Fruit fly (Drosophila melanogaster) whole organism, pupa: ENCODE measurements around the gene CG42693.

Source experiments
- CG14655 ChIP-seq: fragments of 200-800 bp; sonication (Bioruptor generic); optimal IDR thresholded peaks from 3 replicates; lab custom pipeline; 2017; ENCODE audit warnings: mild to moderate bottlenecking, missing biosample characterization, missing genetic modification reagents, missing genetic modification characterization
- CG8159 ChIP-seq: fragments of 200-800 bp; sonication (Bioruptor generic); optimal IDR thresholded peaks from 3 replicates; lab custom pipeline; 2018; ENCODE audit warnings: missing biosample characterization, mild to moderate bottlenecking, missing genetic modification characterization, moderate library complexity
- Ets98B ChIP-seq: fragments of 200-800 bp; sonication (Bioruptor generic); IDR thresholded peaks from 2 replicates; pipeline ENCODE4 v1.3.6; 2022; ENCODE audit warnings: missing biosample characterization, missing genetic modification characterization

DNA sequence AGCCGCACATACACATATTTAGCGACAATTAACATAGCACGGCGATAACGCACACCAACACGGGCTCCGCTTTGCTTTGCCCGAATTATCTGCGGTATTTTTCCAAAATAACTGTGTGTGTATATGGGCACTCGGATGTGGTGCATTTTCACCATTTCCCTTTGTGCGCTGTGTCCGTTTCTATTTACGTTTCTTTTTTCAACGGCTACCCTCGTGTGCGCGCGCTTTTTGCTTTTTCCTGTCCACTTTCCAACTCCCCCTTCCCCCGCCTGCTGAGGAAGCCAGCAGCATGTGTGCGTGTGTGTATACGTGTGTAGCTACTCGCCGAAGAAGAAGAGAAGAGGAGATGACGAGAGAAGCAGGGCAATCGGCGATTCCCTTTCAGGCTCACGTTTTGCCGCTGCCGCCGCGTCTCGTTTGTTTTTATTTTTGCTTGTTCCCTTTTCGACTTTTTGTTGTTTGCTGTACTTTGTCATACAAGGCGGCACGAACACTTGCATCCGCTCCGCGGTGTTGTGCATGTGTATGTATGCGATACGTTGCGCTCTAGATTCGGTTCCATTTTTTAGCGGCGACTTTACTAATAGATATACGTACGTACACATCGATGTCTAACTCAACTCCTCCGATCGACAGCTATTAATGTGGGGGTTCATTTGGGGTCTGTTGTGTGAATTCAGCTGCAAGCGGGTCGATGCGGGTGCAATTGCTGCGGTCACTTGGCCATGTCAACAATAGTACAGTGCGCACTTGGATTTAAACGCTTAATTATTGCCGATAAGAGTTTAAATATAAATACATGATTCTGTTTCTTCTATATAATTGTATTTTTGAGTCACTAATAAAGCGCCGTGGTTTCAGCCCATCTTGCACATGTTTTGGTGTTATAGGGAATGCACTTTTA lies 40.2 kb upstream of the CG42693 start:
- TF ChIP-seq Ets98B (GFP tag; lab: Robert Waterston, UW), result no peak
- TF ChIP-seq CG14655, result no peak
- no peak for TF ChIP-seq CG8159 (tag; lab: Kevin White, UChicago)
